Worm (Caenorhabditis elegans): ENCODE data around the gene C32D5.11.

DNA sequence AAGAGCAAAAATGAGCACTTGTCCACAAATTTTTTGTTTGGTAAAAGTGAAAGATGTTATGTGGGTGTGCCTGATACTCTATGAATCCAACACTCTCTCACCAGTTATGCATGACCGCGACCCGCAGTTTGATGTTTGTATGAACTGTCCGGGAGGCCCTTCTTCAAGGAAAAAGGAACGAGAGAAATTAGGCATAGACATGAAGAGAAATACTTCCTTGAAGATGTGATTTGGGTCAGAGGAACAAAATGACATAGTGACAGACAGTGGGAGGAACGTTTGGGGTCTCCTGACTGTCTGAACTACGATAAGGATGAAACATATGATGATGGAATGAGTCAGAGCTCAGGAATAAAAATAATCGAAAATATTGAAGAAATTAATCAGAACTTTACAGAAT lies 14.2 kb downstream of the C32D5.11 start:
- TF ChIP-seq nhr-11 (tag; optimal IDR thresholded peaks at IDR 0.05) (no peak), pqm-1 (tag; optimal IDR thresholded peaks at IDR 0.05) (no peak), ama-1 (optimal IDR thresholded peaks at IDR 0.05) (no peak), eyg-1 (tag; optimal IDR thresholded peaks at IDR 0.05) (no peak), hlh-13 (GFP tag; optimal IDR thresholded peaks at IDR 0.05) (no peak), pha-4 (tag; optimal IDR thresholded peaks at IDR 0.05) (no peak)

All from whole organism, late embryonic.